Worm (Caenorhabditis elegans): Measurements from ENCODE around the gene hrg-2.

hrg-2 gene

DNA sequence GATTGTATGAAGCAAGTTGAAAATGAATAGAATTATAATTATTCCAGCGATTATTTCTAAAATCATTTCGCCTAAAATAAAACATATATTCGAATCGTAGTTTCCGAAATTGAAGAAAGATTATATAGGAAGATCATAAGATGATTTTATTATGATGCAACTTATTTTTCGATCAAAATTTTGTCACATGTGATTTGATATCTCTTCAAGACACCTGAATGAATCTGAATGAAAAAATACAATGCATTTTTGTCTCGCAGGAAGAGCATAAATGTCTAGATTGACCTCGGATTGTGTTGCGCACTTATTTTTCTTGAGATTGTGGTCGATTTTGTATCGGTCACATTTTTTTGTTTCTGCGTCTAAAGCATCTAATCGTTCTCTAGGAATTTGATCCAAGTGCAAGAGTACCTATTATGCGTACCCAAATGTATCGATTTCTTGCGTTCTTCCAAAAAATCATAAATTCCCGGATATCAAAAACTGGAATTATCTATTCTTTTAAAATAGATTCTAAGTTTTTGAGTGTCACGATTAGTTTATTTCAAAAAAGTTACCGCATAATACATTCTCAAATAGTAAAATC, at the start of gene hrg-2:
TSS of gene hrg-2 (minus strand) at position 98 of the 586 bp plus-strand sequence.
- TF ChIP-seq mls-2 (tag; optimal IDR thresholded peaks at IDR 0.05) = no peak
- no peak for TF ChIP-seq sem-2 (GFP tag; optimal IDR thresholded peaks at IDR 0.05)
- TF ChIP-seq drap-1 (GFP tag; optimal IDR thresholded peaks at IDR 0.05) = no peak
- TF ChIP-seq ceh-43 (GFP tag; optimal IDR thresholded peaks at IDR 0.05) = no peak
- TF ChIP-seq unc-120 (tag; optimal IDR thresholded peaks at IDR 0.05; ENCODE audit: poor library complexity, severe bottlenecking) = no peak

DNA sequence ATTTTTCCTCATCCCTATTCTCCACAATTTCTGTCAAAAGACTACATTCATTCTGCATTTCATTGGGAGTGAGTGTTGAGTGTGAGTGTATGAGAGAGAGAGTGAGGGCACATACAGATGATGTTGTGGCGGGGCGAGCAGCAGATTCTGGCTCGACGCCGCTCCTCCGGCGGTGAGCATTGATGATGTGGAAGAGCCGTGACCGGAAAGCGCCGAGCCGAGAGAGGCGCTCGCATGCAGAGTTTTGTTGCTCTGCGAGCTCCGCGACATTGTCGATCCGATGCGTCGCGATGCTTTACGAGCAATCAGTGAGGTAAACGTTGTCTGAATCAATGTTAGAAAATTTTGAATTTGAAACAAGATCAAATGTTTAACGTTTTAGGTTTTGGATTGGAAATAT, 45.4 kb upstream of the hrg-2 start:
- TF ChIP-seq unc-62 (GFP tag; optimal IDR thresholded peaks at IDR 0.05) (no peak), ceh-39 (tag; optimal IDR thresholded peaks at IDR 0.05) (no peak), ces-1 (GFP tag; optimal IDR thresholded peaks at IDR 0.05) (no peak), bed-3 (GFP tag; optimal IDR thresholded peaks at IDR 0.05) (no peak), drap-1 (GFP tag; optimal IDR thresholded peaks at IDR 0.05) (no peak), tbx-8 (GFP tag; optimal IDR thresholded peaks at IDR 0.05) (no peak), lin-32 (GFP tag; optimal IDR thresholded peaks at IDR 0.05) (no peak), ham-2 (GFP tag; optimal IDR thresholded peaks at IDR 0.05) (no peak), sem-2 (GFP tag; optimal IDR thresholded peaks at IDR 0.05) (no peak), blmp-1 (tag; optimal IDR thresholded peaks at IDR 0.05) (no peak), lin-13 (tag; optimal IDR thresholded peaks at IDR 0.05) (no peak), nhr-2 (tag; optimal IDR thresholded peaks at IDR 0.05) (no peak), ceh-43 (GFP tag; optimal IDR thresholded peaks at IDR 0.05) (no peak), sptf-1 (tag; optimal IDR thresholded peaks at IDR 0.05) (no peak), zip-8 (tag; optimal IDR thresholded peaks at IDR 0.05) (no peak), elt-1 (tag; optimal IDR thresholded peaks at IDR 0.05; ENCODE audit: borderline replicate concordance, insufficient read depth) (no peak), M03D4.4 (tag; optimal IDR thresholded peaks at IDR 0.05) (no peak), ceh-83 (GFP tag; optimal IDR thresholded peaks at IDR 0.05) (no peak), snpc-4 (tag; optimal IDR thresholded peaks at IDR 0.05) (no peak), nhr-76 (tag; optimal IDR thresholded peaks at IDR 0.05) (no peak)

DNA sequence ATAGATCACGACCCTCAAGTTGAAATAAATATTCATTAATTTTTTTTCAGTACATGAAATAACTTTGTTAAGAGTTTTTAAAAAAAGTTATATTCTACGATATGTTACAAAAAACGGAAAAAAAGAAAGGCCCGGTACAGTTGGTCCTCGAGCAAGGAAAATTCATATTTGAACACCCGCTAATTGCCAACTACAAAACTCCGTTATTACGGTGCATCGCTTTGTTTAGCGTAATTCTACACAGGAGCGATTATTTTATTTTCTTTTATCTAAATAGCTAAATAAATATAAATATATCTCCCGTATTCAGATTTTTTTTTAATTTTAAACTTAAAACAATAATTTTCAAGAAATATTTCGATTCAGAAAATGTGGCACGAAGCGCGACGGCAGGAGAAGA, 40.1 kb upstream of the hrg-2 start, which contains the start of gene F28C1.1:
TSS of gene F28C1.1 (plus strand) at position 365 of the 400 bp plus-strand sequence.
- no peak for TF ChIP-seq unc-120 (tag; optimal IDR thresholded peaks at IDR 0.05; ENCODE audit: poor library complexity, severe bottlenecking)
- TF ChIP-seq unc-62 (GFP tag; optimal IDR thresholded peaks at IDR 0.05) = no peak
- no peak for TF ChIP-seq nhr-28 (tag; optimal IDR thresholded peaks at IDR 0.05)
- TF ChIP-seq ceh-83 (GFP tag; optimal IDR thresholded peaks at IDR 0.05) = no peak
- no peak for TF ChIP-seq drap-1 (GFP tag; optimal IDR thresholded peaks at IDR 0.05)
- TF ChIP-seq ceh-39 (tag; optimal IDR thresholded peaks at IDR 0.05) = no peak
- TF ChIP-seq lin-13 (tag; optimal IDR thresholded peaks at IDR 0.05) = no peak
- peak; percentile 20 for TF ChIP-seq lsy-2 (tag; optimal IDR thresholded peaks at IDR 0.05)
- no peak for TF ChIP-seq lin-32 (GFP tag; optimal IDR thresholded peaks at IDR 0.05)
- peak; percentile 53 for TF ChIP-seq ces-1 (GFP tag; optimal IDR thresholded peaks at IDR 0.05)

DNA sequence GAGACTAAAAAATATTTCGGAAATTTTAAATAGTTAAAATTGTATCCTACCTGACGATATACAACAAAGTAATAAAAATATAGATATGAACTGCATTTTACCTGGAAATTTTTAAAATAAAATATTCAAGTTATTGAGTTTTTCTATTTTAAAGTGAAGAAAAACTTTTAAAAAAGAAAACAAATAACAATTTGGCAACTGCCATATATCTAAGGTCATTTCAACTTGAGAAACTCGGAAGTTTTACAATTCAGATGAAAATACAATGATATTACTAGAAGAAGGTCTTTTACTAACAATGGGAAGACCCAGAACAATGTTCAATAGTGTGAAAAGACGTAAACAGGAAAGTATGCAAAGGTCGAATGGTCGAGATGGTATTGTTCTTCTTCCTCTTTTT, 39.6 kb upstream of the hrg-2 start, which contains the start of gene C54D10.10:
TSS of gene C54D10.10 (minus strand) at position 101 of the 400 bp plus-strand sequence.
- TF ChIP-seq unc-62 (GFP tag; optimal IDR thresholded peaks at IDR 0.05) = no peak
- no peak for TF ChIP-seq ces-1 (GFP tag; optimal IDR thresholded peaks at IDR 0.05)
- TF ChIP-seq lin-13 (tag; optimal IDR thresholded peaks at IDR 0.05) = no peak

DNA sequence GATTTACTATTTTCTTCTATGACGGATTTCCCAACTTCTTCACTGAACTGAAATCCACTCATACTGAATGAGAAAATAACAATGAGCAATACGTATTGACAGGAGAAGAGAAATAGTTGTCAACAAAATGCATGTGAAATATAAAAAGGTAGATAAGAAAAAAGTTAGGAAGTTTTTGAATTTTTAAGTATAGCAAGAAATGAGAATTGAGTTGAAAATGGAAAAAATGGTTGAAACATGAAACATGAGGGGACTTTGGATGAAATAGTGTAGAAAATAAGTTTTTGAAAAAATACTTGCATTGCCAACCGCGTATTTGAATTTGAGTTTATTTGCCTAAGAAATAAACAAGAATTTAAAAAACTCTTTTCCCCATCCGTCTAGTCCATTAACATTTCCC, 36.6 kb upstream of the hrg-2 start, which contains the start of the genes pals-38 and C54D10.9:
TSS of gene pals-38 (minus strand) at position 101 of the 400 bp plus-strand sequence.
TSS of gene C54D10.9 (plus strand) at position 259 of the 400 bp plus-strand sequence.
- TF ChIP-seq ceh-43 (GFP tag; optimal IDR thresholded peaks at IDR 0.05) (no peak), lin-32 (GFP tag; optimal IDR thresholded peaks at IDR 0.05) (no peak), M03D4.4 (tag; optimal IDR thresholded peaks at IDR 0.05) (no peak), nhr-76 (tag; optimal IDR thresholded peaks at IDR 0.05) (no peak), mls-2 (tag; optimal IDR thresholded peaks at IDR 0.05) (no peak), nhr-12 (tag; optimal IDR thresholded peaks at IDR 0.05) (no peak), ceh-83 (GFP tag; optimal IDR thresholded peaks at IDR 0.05) (no peak), mab-5 (tag; optimal IDR thresholded peaks at IDR 0.05) (no peak), flh-1 (GFP tag; optimal IDR thresholded peaks at IDR 0.05) (no peak), sem-2 (GFP tag; optimal IDR thresholded peaks at IDR 0.05) (no peak), lin-13 (tag; optimal IDR thresholded peaks at IDR 0.05) (no peak), drap-1 (GFP tag; optimal IDR thresholded peaks at IDR 0.05) (no peak), unc-39 (tag; optimal IDR thresholded peaks at IDR 0.05) (no peak), lsy-2 (tag; optimal IDR thresholded peaks at IDR 0.05) (no peak), bed-3 (GFP tag; optimal IDR thresholded peaks at IDR 0.05) (no peak), cnd-1 (tag; optimal IDR thresholded peaks at IDR 0.05) (no peak), unc-120 (tag; optimal IDR thresholded peaks at IDR 0.05; ENCODE audit: poor library complexity, severe bottlenecking) (no peak), sptf-1 (tag; optimal IDR thresholded peaks at IDR 0.05) (no peak), ham-2 (GFP tag; optimal IDR thresholded peaks at IDR 0.05) (no peak), tbx-8 (GFP tag; optimal IDR thresholded peaks at IDR 0.05) (no peak)
